Fruit fly (Drosophila melanogaster) whole organism, embryonic: Measurements from ENCODE around the gene Alp9.

ENCODE experiments used
- ATbp ChIP-seq: fragments of 200-800 bp; sonication (Bioruptor generic); optimal IDR thresholded peaks from 2 replicates; lab custom pipeline; 2017; ENCODE audit warnings: missing biosample characterization, mild to moderate bottlenecking, missing genetic modification characterization, missing genetic modification reagents
- Asciz ChIP-seq: fragments of 200-800 bp; sonication (Bioruptor generic); optimal IDR thresholded peaks from 2 replicates; lab custom pipeline; 2017; ENCODE audit warnings: missing biosample characterization, mild to moderate bottlenecking, missing genetic modification characterization, missing genetic modification reagents
- CG10959 ChIP-seq: fragments of 200-800 bp; sonication (Bioruptor generic); IDR thresholded peaks from 2 replicates; pipeline ENCODE4 v1.3.6; 2022; ENCODE audit warnings: missing biosample characterization, missing genetic modification characterization
- CG11247 ChIP-seq: fragments of 200-800 bp; sonication (Bioruptor generic); IDR thresholded peaks from 2 replicates; pipeline ENCODE4 v1.3.6; 2022; ENCODE audit warnings: missing biosample characterization, missing genetic modification characterization
- CG12659 ChIP-seq: fragments of 200-800 bp; sonication (Bioruptor generic); optimal IDR thresholded peaks from 3 replicates; lab custom pipeline; 2017; ENCODE audit warnings: mild to moderate bottlenecking, missing biosample characterization, missing genetic modification reagents, missing genetic modification characterization
- CG14441 ChIP-seq: fragments of 200-800 bp; sonication (Bioruptor generic); IDR thresholded peaks from 2 replicates; pipeline ENCODE4 v1.3.6; 2022; ENCODE audit warnings: missing biosample characterization, missing genetic modification characterization
- CG14667 ChIP-seq: fragments of 200-800 bp; sonication (Bioruptor generic); IDR thresholded peaks from 2 replicates; pipeline ENCODE4 v1.3.6; 2022; ENCODE audit warnings: missing biosample characterization, missing genetic modification characterization
- CG14965 ChIP-seq: fragments of 200-800 bp; sonication (Bioruptor generic); optimal IDR thresholded peaks from 2 replicates; lab custom pipeline; 2016; ENCODE audit warnings: missing biosample characterization, missing genetic modification characterization, borderline replicate concordance
- CG15269 ChIP-seq: fragments of 200-800 bp; sonication (Bioruptor generic); optimal IDR thresholded peaks from 2 replicates; lab custom pipeline; 2018; ENCODE audit warnings: missing biosample characterization, mild to moderate bottlenecking, missing genetic modification characterization, moderate library complexity
- CG2120 ChIP-seq: fragments of 200-800 bp; sonication (Bioruptor generic); optimal IDR thresholded peaks from 3 replicates; lab custom pipeline; 2016; ENCODE audit warnings: missing biosample characterization, missing genetic modification characterization
- CG2712 ChIP-seq: fragments of 200-800 bp; optimal IDR thresholded peaks from 3 replicates; lab custom pipeline; 2019; ENCODE audit warnings: missing biosample characterization, mild to moderate bottlenecking, missing genetic modification characterization, moderate library complexity
- CG2875 ChIP-seq: fragments of 200-800 bp; sonication (Bioruptor generic); optimal IDR thresholded peaks from 2 replicates; lab custom pipeline; 2017; ENCODE audit warnings: missing biosample characterization, mild to moderate bottlenecking, missing genetic modification characterization, missing genetic modification reagents
- CG3838 ChIP-seq: fragments of 200-800 bp; sonication (Bioruptor generic); optimal IDR thresholded peaks from 3 replicates; lab custom pipeline; 2016; ENCODE audit warnings: missing biosample characterization, missing genetic modification characterization
- CG4360 ChIP-seq: fragments of 200-800 bp; sonication (Bioruptor generic); IDR thresholded peaks from 2 replicates; pipeline ENCODE4 v1.3.6; 2022; ENCODE audit warnings: missing biosample characterization, missing genetic modification characterization
- CG4730 ChIP-seq: fragments of 200-800 bp; sonication (Bioruptor generic); IDR thresholded peaks from 2 replicates; pipeline ENCODE4 v1.3.6; 2022; ENCODE audit warnings: missing biosample characterization, missing genetic modification characterization
- CG4820 ChIP-seq: fragments of 200-800 bp; sonication (Bioruptor generic); optimal IDR thresholded peaks from 3 replicates; lab custom pipeline; 2016; ENCODE audit warnings: missing biosample characterization, missing genetic modification characterization
- CG6175 ChIP-seq: fragments of 200-800 bp; sonication (Bioruptor generic); IDR thresholded peaks from 3 replicates; pipeline ENCODE4 v1.3.6; 2022; ENCODE audit warnings: missing biosample characterization, missing genetic modification characterization
- CG6765 ChIP-seq: fragments of 200-800 bp; sonication (Bioruptor generic); optimal IDR thresholded peaks from 3 replicates; lab custom pipeline; 2017; ENCODE audit warnings: missing biosample characterization, mild to moderate bottlenecking, missing genetic modification characterization
- CG8359 ChIP-seq: fragments of 200-800 bp; sonication (Bioruptor generic); optimal IDR thresholded peaks from 2 replicates; lab custom pipeline; 2017; ENCODE audit warnings: missing biosample characterization, mild to moderate bottlenecking, missing genetic modification characterization, borderline replicate concordance
- CG8765 ChIP-seq: fragments of 200-800 bp; sonication (Bioruptor generic); IDR thresholded peaks from 2 replicates; pipeline ENCODE4 v1.3.6; 2022; ENCODE audit warnings: missing biosample characterization, missing genetic modification characterization
- Dip2 ChIP-seq: fragments of 200-800 bp; sonication (Bioruptor generic); IDR thresholded peaks from 2 replicates; pipeline ENCODE4 v1.3.6; 2022; ENCODE audit warnings: missing biosample characterization, missing genetic modification characterization
- Doc3 ChIP-seq: fragments of 200-800 bp; sonication (Bioruptor generic); IDR thresholded peaks from 3 replicates; pipeline ENCODE4 v1.3.6; 2022; ENCODE audit warnings: missing biosample characterization, missing genetic modification characterization; ENCODE audit not compliant: partially characterized antibody
- ERR ChIP-seq: fragments of 200-800 bp; sonication (Bioruptor generic); optimal IDR thresholded peaks from 2 replicates; lab custom pipeline; 2016; ENCODE audit warnings: missing biosample characterization, missing genetic modification characterization
- Elba2 ChIP-seq: fragments of 200-800 bp; sonication (Bioruptor generic); optimal IDR thresholded peaks from 3 replicates; lab custom pipeline; 2016; ENCODE audit warnings: missing biosample characterization, missing genetic modification characterization
- Ets65A ChIP-seq: fragments of 200-800 bp; sonication (Bioruptor generic); peaks from one replicate; lab custom pipeline; 2016; ENCODE audit warnings: missing biosample characterization, missing genetic modification characterization
- Gug ChIP-seq: fragments of 200-800 bp; sonication (Bioruptor generic); IDR thresholded peaks from 4 replicates; pipeline ENCODE4 v1.3.6; 2022; ENCODE audit warnings: missing biosample characterization, missing genetic modification characterization
- Nf-YB ChIP-seq: fragments of 200-800 bp; sonication (Bioruptor generic); optimal IDR thresholded peaks from 3 replicates; lab custom pipeline; 2019; ENCODE audit warnings: missing biosample characterization, mild to moderate bottlenecking, missing genetic modification characterization, moderate library complexity
- Sox102F ChIP-seq: fragments of 200-800 bp; sonication (Bioruptor generic); optimal IDR thresholded peaks from 2 replicates; lab custom pipeline; 2018; ENCODE audit warnings: missing biosample characterization, mild to moderate bottlenecking, missing genetic modification characterization, moderate library complexity
- YL-1 ChIP-seq: fragments of 200-800 bp; sonication (Bioruptor generic); optimal IDR thresholded peaks from 3 replicates; lab custom pipeline; 2017; ENCODE audit warnings: missing biosample characterization, mild to moderate bottlenecking, missing genetic modification characterization
- ac ChIP-seq: fragments of 200-800 bp; sonication (Bioruptor generic); optimal IDR thresholded peaks from 3 replicates; lab custom pipeline; 2017; ENCODE audit warnings: missing biosample characterization, mild to moderate bottlenecking, missing genetic modification characterization
- bcd ChIP-seq: fragments of 200-800 bp; sonication (Bioruptor generic); optimal IDR thresholded peaks from 2 replicates; lab custom pipeline; 2017; ENCODE audit warnings: missing biosample characterization, mild to moderate bottlenecking, missing genetic modification characterization
- ewg ChIP-seq: fragments of 200-800 bp; sonication (Bioruptor generic); optimal IDR thresholded peaks from 3 replicates; lab custom pipeline; 2017; ENCODE audit warnings: mild to moderate bottlenecking, missing biosample characterization, missing genetic modification reagents, missing genetic modification characterization
- gcm ChIP-seq: fragments of 200-800 bp; sonication (Bioruptor generic); optimal IDR thresholded peaks from 2 replicates; lab custom pipeline; 2019; ENCODE audit warnings: missing biosample characterization, mild to moderate bottlenecking, missing genetic modification characterization, moderate library complexity
- gcm2 ChIP-seq: fragments of 200-800 bp; sonication (Bioruptor generic); optimal IDR thresholded peaks from 2 replicates; lab custom pipeline; 2016; ENCODE audit warnings: missing biosample characterization, missing genetic modification characterization
- gro ChIP-seq: fragments of 200-800 bp; sonication (Bioruptor generic); optimal IDR thresholded peaks from 2 replicates; lab custom pipeline; 2016; ENCODE audit warnings: missing biosample characterization, missing genetic modification characterization
- gt ChIP-seq: fragments of 200-800 bp; sonication (Bioruptor generic); IDR thresholded peaks from 2 replicates; pipeline ENCODE4 v1.3.6; 2022; ENCODE audit warnings: missing biosample characterization, missing genetic modification characterization
- kni ChIP-seq: fragments of 200-800 bp; sonication (Bioruptor generic); optimal IDR thresholded peaks from 3 replicates; lab custom pipeline; 2017; ENCODE audit warnings: mild to moderate bottlenecking, missing biosample characterization, missing genetic modification reagents, missing genetic modification characterization
- maf-S ChIP-seq: fragments of 200-800 bp; sonication (Bioruptor generic); optimal IDR thresholded peaks from 2 replicates; lab custom pipeline; 2016; ENCODE audit warnings: missing biosample characterization, missing genetic modification characterization
- mam ChIP-seq: fragments of 200-800 bp; sonication (Bioruptor generic); optimal IDR thresholded peaks from 3 replicates; lab custom pipeline; 2016; ENCODE audit warnings: missing biosample characterization, missing genetic modification characterization
- nau ChIP-seq: fragments of 200-800 bp; sonication (Bioruptor generic); optimal IDR thresholded peaks from 3 replicates; lab custom pipeline; 2017; ENCODE audit warnings: missing biosample characterization, mild to moderate bottlenecking, missing genetic modification characterization, missing genetic modification reagents
- pita ChIP-seq: fragments of 200-800 bp; sonication (Bioruptor generic); optimal IDR thresholded peaks from 2 replicates; lab custom pipeline; 2017; ENCODE audit warnings: missing biosample characterization, mild to moderate bottlenecking, missing genetic modification characterization
- pros ChIP-seq: fragments of 200-800 bp; sonication (Bioruptor generic); optimal IDR thresholded peaks from 3 replicates; lab custom pipeline; 2019; ENCODE audit warnings: missing biosample characterization, mild to moderate bottlenecking, missing genetic modification characterization, moderate library complexity
- pum ChIP-seq: fragments of 200-800 bp; sonication (Bioruptor generic); optimal IDR thresholded peaks from 2 replicates; lab custom pipeline; 2016; ENCODE audit warnings: missing biosample characterization, missing genetic modification characterization
- ranshi ChIP-seq: fragments of 200-800 bp; sonication (Bioruptor generic); IDR thresholded peaks from 2 replicates; pipeline ENCODE4 v1.3.6; 2022; ENCODE audit warnings: missing biosample characterization, missing genetic modification characterization
- schlank ChIP-seq: fragments of 200-800 bp; sonication (Bioruptor generic); optimal IDR thresholded peaks from 2 replicates; lab custom pipeline; 2018; ENCODE audit warnings: missing biosample characterization, mild to moderate bottlenecking, missing genetic modification characterization
- sna ChIP-seq: fragments of 200-800 bp; sonication (Bioruptor generic); IDR thresholded peaks from 2 replicates; pipeline ENCODE4 v1.3.6; 2022; ENCODE audit warnings: missing biosample characterization, missing genetic modification characterization; ENCODE audit not compliant: partially characterized antibody
- sug ChIP-seq: fragments of 200-800 bp; optimal IDR thresholded peaks from 2 replicates; lab custom pipeline; 2019; ENCODE audit warnings: missing biosample characterization, mild to moderate bottlenecking, missing genetic modification characterization, moderate library complexity
- ttk ChIP-seq: fragments of 200-800 bp; sonication (Bioruptor generic); IDR thresholded peaks from 2 replicates; pipeline ENCODE4 v2.1.2; 2022; ENCODE audit warnings: missing biosample characterization, missing genetic modification characterization

Alp9 gene

DNA sequence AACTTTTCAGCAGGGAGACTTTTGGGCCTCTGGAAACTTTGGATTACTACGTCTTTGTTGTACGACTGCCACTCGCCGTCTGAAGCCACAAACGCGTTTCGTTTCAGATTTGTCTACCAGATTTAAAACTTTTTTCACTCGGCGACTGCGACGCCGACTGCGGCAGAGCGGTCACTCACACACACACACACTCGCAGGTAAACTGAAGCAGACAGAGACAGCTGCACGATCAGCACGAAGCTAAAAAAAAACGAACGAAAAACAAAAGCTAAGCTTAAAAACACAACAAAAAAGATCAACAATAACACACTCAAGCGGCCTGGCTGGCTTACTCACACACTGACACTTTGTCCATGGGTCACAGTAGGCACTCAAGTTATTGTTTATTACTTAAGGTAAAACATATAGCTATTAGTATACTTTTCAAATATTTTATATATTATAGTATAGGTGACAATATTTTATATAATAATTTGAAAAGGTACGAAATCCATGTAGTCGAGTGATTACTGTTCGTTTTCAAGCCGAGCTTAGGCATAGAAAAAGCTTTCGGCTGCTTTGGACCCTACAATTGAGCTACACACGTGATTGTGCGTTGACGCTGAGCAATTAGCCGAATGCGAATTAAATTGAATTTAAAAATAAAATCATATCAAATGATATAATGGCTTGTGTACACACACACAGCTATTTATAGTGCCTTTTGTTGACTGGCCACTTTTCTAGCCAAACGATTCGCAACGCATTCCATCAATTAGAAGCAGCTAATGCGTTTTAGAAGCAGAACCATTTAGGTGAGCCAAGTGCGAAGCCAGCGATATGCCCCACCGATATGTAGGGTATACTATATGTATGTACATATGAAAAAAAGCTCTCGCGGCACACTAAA lies 17.8 kb upstream of the Alp9 start, which contains the start of gene Msr-110 (continued):
- TF ChIP-seq CG8765 (GFP tag; lab: Robert Waterston, UW) (peak; percentile 39; the same call in 1 of the 2 replicates), YL-1 (GFP tag; lab: Kevin White, UChicago) (peak; percentile 54), Asciz (peak; percentile 87), ATbp (GFP tag; lab: Kevin White, UChicago) (peak; percentile 87), Doc3 (GFP tag; lab: Robert Waterston, UW) (no peak), CG14667 (GFP tag; lab: Robert Waterston, UW) (peak; percentile 79), Dip2 (GFP tag; lab: Robert Waterston, UW) (peak; percentile 42; the same call in 1 of the 2 replicates), CG3838 (GFP tag; lab: Kevin White, UChicago) (peak; percentile 73), CG10959 (GFP tag; lab: Robert Waterston, UW) (0 out of 2 replicates have a peak, but pooled peaks have one; percentile 39), CG2712 (peak; percentile 88), gcm2 (GFP tag; lab: Kevin White, UChicago) (peak; percentile 43), Sox102F (GFP tag; lab: Kevin White, UChicago) (peak; percentile 93), Ets65A (GFP tag; lab: Kevin White, UChicago) (peak; percentile 98), Gug (GFP tag; lab: Robert Waterston, UW) (peak; percentile 78; the same call in 3 of the 4 replicates), CG8359 (GFP tag; lab: Kevin White, UChicago) (peak; percentile 39), CG4730 (GFP tag; lab: Robert Waterston, UW) (peak; percentile 86), sug (tag; lab: Kevin White, UChicago) (peak; percentile 86), CG6765 (GFP tag; lab: Kevin White, UChicago) (peak; percentile 86), ewg (GFP tag; lab: Kevin White, UChicago) (peak; percentile 78), gt (GFP tag; lab: Robert Waterston, UW) (peak; percentile 53; the same call in 1 of the 2 replicates), ttk (GFP tag; lab: Robert Waterston, UW) (peak; percentile 78), Elba2 (GFP tag; lab: Kevin White, UChicago) (no peak), CG12659 (peak; percentile 92), mam (GFP tag; lab: Kevin White, UChicago) (peak; percentile 55), CG4820 (GFP tag; lab: Kevin White, UChicago) (peak; percentile 76), gcm (GFP tag; lab: Kevin White, UChicago) (peak; percentile 76), ranshi (GFP tag; lab: Robert Waterston, UW) (peak; percentile 90), CG2120 (GFP tag; lab: Kevin White, UChicago) (peak; percentile 89), gro (no peak), CG11247 (GFP tag; lab: Robert Waterston, UW) (peak; percentile 88), Nf-YB (peak; percentile 62), nau (peak; percentile 84), CG14441 (GFP tag; lab: Robert Waterston, UW) (peak; percentile 86), CG14965 (no peak), maf-S (peak; percentile 59), pita (GFP tag; lab: Kevin White, UChicago) (no peak), CG15269 (tag; lab: Kevin White, UChicago) (peak; percentile 95), ac (GFP tag; lab: Kevin White, UChicago) (no peak), schlank (tag; lab: Kevin White, UChicago) (peak; percentile 54), CG6175 (GFP tag; lab: Robert Waterston, UW) (peak; percentile 52; the same call in 2 of the 3 replicates), kni (peak; percentile 60), ERR (GFP tag; lab: Kevin White, UChicago) (no peak), pros (GFP tag; lab: Kevin White, UChicago) (no peak), CG2875 (peak; percentile 64), CG4360 (GFP tag; lab: Robert Waterston, UW) (no peak), bcd (GFP tag; lab: Kevin White, UChicago) (peak; percentile 89), sna (GFP tag; lab: Robert Waterston, UW) (no peak), pum (GFP tag; lab: Kevin White, UChicago) (peak; percentile 74)
